Worm (Caenorhabditis elegans) whole organism, L4 larva: ENCODE data around the gene srw-115.

Experiments
- D1046.2 ChIP-seq: fragments of 200-800 bp; sonication (Bioruptor generic); IDR thresholded peaks from 2 replicates; pipeline ENCODE4 v1.3.6; 2022; ENCODE audit warnings: missing genetic modification characterization, missing compliant biosample characterization
- T20F7.1 ChIP-seq: fragments of 200-800 bp; sonication (Bioruptor generic); optimal IDR thresholded peaks from 2 replicates; lab custom pipeline; 2018; ENCODE audit warnings: mild to moderate bottlenecking, missing genetic modification characterization, missing compliant biosample characterization
- Y5F2A.4 ChIP-seq: fragments of 200-800 bp; sonication (Bioruptor generic); optimal IDR thresholded peaks from 2 replicates; lab custom pipeline; 2018; ENCODE audit warnings: mild to moderate bottlenecking, missing genetic modification characterization, missing compliant biosample characterization
- Y75B8A.6 ChIP-seq: fragments of 200-800 bp; sonication (Bioruptor generic); IDR thresholded peaks from 2 replicates; pipeline ENCODE4 v1.3.6; 2022; ENCODE audit warnings: missing genetic modification reagents, missing genetic modification characterization, missing compliant biosample characterization
- ZK546.5 ChIP-seq, 2 experiments: sonication (generic microtip); optimal IDR thresholded peaks; 2 replicates each; lab custom pipeline; 2017; ENCODE audit warnings: missing biosample characterization in 2 of 2, missing genetic modification characterization in 2 of 2
- aha-1 ChIP-seq: fragments of 150-350 bp; peaks from one replicate; lab custom pipeline; 2014; ENCODE audit warnings: missing biosample characterization, missing genetic modification characterization
- ama-1 ChIP-seq: fragments of 150-350 bp; optimal IDR thresholded peaks from 2 replicates; lab custom pipeline; 2014; ENCODE audit warnings: inconsistent platforms, mixed read lengths
- arid-1 ChIP-seq: fragments of 200-800 bp; sonication (Bioruptor generic); conservative IDR thresholded peaks from 2 replicates; pipeline ENCODE4 v1.3.6; 2022; ENCODE audit warnings: missing genetic modification reagents, missing genetic modification characterization, missing compliant biosample characterization
- ceh-32 ChIP-seq: sonication (generic microtip); optimal IDR thresholded peaks from 2 replicates; lab custom pipeline; 2016; ENCODE audit warnings: mild to moderate bottlenecking, missing genetic modification characterization, missing compliant biosample characterization; ENCODE audit not compliant: poor library complexity
- ceh-44 ChIP-seq: fragments of 200-800 bp; sonication (Bioruptor generic); IDR thresholded peaks from 2 replicates; pipeline ENCODE4 v1.3.6; 2022; ENCODE audit warnings: missing genetic modification reagents, missing genetic modification characterization, missing compliant biosample characterization
- ces-1 ChIP-seq: fragments of 150-350 bp; sonication (generic microtip); optimal IDR thresholded peaks from 4 replicates; lab custom pipeline; 2014; ENCODE audit warnings: missing biosample characterization, missing genetic modification reagents, missing genetic modification characterization
- ctbp-1 ChIP-seq: fragments of 200-800 bp; sonication (Bioruptor generic); IDR thresholded peaks from 2 replicates; pipeline ENCODE4 v1.3.6; 2022; ENCODE audit warnings: missing genetic modification reagents, missing genetic modification characterization, missing compliant biosample characterization
- daf-12 ChIP-seq: fragments of 150-350 bp; optimal IDR thresholded peaks from 2 replicates; lab custom pipeline; 2014; ENCODE audit warnings: missing biosample characterization, missing genetic modification reagents, missing genetic modification characterization
- dmd-6 ChIP-seq: fragments of 200-800 bp; sonication (Bioruptor generic); IDR thresholded peaks from 2 replicates; pipeline ENCODE4 v1.3.6; 2022; ENCODE audit warnings: missing genetic modification reagents, missing genetic modification characterization, missing compliant biosample characterization
- egl-27 ChIP-seq: sonication (generic microtip); optimal IDR thresholded peaks from 3 replicates; lab custom pipeline; 2017; ENCODE audit warnings: missing biosample characterization, missing genetic modification reagents, missing genetic modification characterization
- hlh-30 ChIP-seq: sonication (generic microtip); optimal IDR thresholded peaks from 2 replicates; lab custom pipeline; 2017; ENCODE audit warnings: antibody characterized with exemption, mild to moderate bottlenecking, missing genetic modification characterization, missing compliant biosample characterization; ENCODE audit not compliant: insufficient read depth
- jun-1 ChIP-seq: fragments of 150-350 bp; optimal IDR thresholded peaks from 2 replicates; lab custom pipeline; 2014; ENCODE audit warnings: missing biosample characterization, missing genetic modification reagents, missing genetic modification characterization
- lim-7 ChIP-seq: fragments of 200-800 bp; sonication (Bioruptor generic); IDR thresholded peaks from 2 replicates; pipeline ENCODE4 v1.3.6; 2022; ENCODE audit warnings: missing genetic modification characterization, missing compliant biosample characterization
- lin-1 ChIP-seq: fragments of 200-800 bp; sonication (Bioruptor generic); IDR thresholded peaks from 2 replicates; pipeline ENCODE4 v1.3.6; 2022; ENCODE audit warnings: missing genetic modification reagents, missing genetic modification characterization, missing compliant biosample characterization
- lin-13 ChIP-seq: fragments of 150-350 bp; optimal IDR thresholded peaks from 2 replicates; lab custom pipeline; 2014; ENCODE audit warnings: missing biosample characterization, missing genetic modification reagents, missing genetic modification characterization
- lin-29 ChIP-seq: fragments of 200-800 bp; sonication (Bioruptor generic); IDR thresholded peaks from 2 replicates; pipeline ENCODE4 v1.3.6; 2022; ENCODE audit warnings: missing genetic modification reagents, missing genetic modification characterization, missing compliant biosample characterization
- lir-3 ChIP-seq: sonication (generic microtip); optimal IDR thresholded peaks from 2 replicates; lab custom pipeline; 2016; ENCODE audit warnings: mild to moderate bottlenecking, missing genetic modification characterization, missing compliant biosample characterization
- mdt-29 ChIP-seq: fragments of 200-800 bp; sonication (Bioruptor generic); IDR thresholded peaks from 2 replicates; pipeline ENCODE4 v1.3.6; 2022; ENCODE audit warnings: missing genetic modification reagents, missing genetic modification characterization, missing compliant biosample characterization
- mep-1 ChIP-seq: fragments of 150-350 bp; sonication (generic microtip); optimal IDR thresholded peaks from 3 replicates; lab custom pipeline; 2014; ENCODE audit warnings: missing biosample characterization, missing genetic modification characterization
- mes-2 ChIP-seq: sonication (generic microtip); optimal IDR thresholded peaks from 2 replicates; lab custom pipeline; 2016; ENCODE audit warnings: missing genotype, mild to moderate bottlenecking, missing genetic modification characterization, missing compliant biosample characterization; ENCODE audit not compliant: poor library complexity, severe bottlenecking
- nhr-10 ChIP-seq: fragments of 150-350 bp; optimal IDR thresholded peaks from 2 replicates; lab custom pipeline; 2014; ENCODE audit warnings: missing biosample characterization, missing genetic modification characterization
- nhr-111 ChIP-seq: fragments of 200-800 bp; sonication (Bioruptor generic); optimal IDR thresholded peaks from 2 replicates; lab custom pipeline; 2018; ENCODE audit warnings: mild to moderate bottlenecking, missing genetic modification characterization, missing compliant biosample characterization
- nhr-42 ChIP-seq: fragments of 200-800 bp; sonication (Bioruptor generic); IDR thresholded peaks from 2 replicates; pipeline ENCODE4 v1.3.6; 2022; ENCODE audit warnings: missing genetic modification characterization, missing compliant biosample characterization
- nhr-76 ChIP-seq: fragments of 150-350 bp; optimal IDR thresholded peaks from 2 replicates; lab custom pipeline; 2014; ENCODE audit warnings: missing biosample characterization, missing genetic modification characterization
- pha-4 ChIP-seq, 2 experiments: fragments of 150-350 bp in 1 of 2; fragments of 200-800 bp in 1 of 2; sonication (Bioruptor generic) in 1 of 2; IDR thresholded peaks in 1 of 2; optimal IDR thresholded peaks in 1 of 2; 2 replicates each; pipeline versions ENCODE4 v1.3.6 to Lab custom; 2014 to 2022; ENCODE audit warnings: missing genetic modification characterization in 2 of 2, missing genetic modification reagents in 2 of 2, missing biosample characterization in 1 of 2, missing compliant biosample characterization in 1 of 2
- php-3 ChIP-seq: fragments of 200-800 bp; sonication (Bioruptor generic); IDR thresholded peaks from 2 replicates; pipeline ENCODE4 v1.3.6; 2022; ENCODE audit warnings: missing genetic modification reagents, missing genetic modification characterization, missing compliant biosample characterization
- saeg-2 ChIP-seq: fragments of 200-800 bp; sonication (Bioruptor generic); IDR thresholded peaks from 2 replicates; pipeline ENCODE4 v1.3.6; 2022; ENCODE audit warnings: missing genetic modification reagents, missing genetic modification characterization, missing compliant biosample characterization
- snpc-4 ChIP-seq: fragments of 150-350 bp; optimal IDR thresholded peaks from 2 replicates; lab custom pipeline; 2014; ENCODE audit warnings: missing biosample characterization, missing genetic modification characterization
- spr-3 ChIP-seq: fragments of 200-800 bp; sonication (Bioruptor generic); optimal IDR thresholded peaks from 2 replicates; lab custom pipeline; 2018; ENCODE audit warnings: mild to moderate bottlenecking, missing genetic modification characterization, missing compliant biosample characterization
- tra-1 ChIP-seq: fragments of 200-800 bp; sonication (Bioruptor generic); IDR thresholded peaks from 2 replicates; pipeline ENCODE4 v1.3.6; 2022; ENCODE audit warnings: missing genetic modification reagents, missing genetic modification characterization, missing compliant biosample characterization
- unc-62 ChIP-seq, 3 experiments: fragments of 150-350 bp in 1 of 3; sonication (generic microtip); optimal IDR thresholded peaks in 2 of 3; peaks in 1 of 3; 1 replicate in 1 of 3; 2 replicates in 2 of 3; lab custom pipeline; 2014 to 2017; ENCODE audit warnings: missing biosample characterization in 3 of 3, missing genetic modification characterization in 3 of 3, missing genetic modification reagents in 3 of 3, missing genotype in 1 of 3
- vab-7 ChIP-seq: fragments of 200-800 bp; sonication (Bioruptor generic); IDR thresholded peaks from 2 replicates; pipeline ENCODE4 v1.3.6; 2022; ENCODE audit warnings: missing genetic modification reagents, missing genetic modification characterization, missing compliant biosample characterization
- zfp-2 ChIP-seq: sonication (generic microtip); optimal IDR thresholded peaks from 2 replicates; lab custom pipeline; 2016; ENCODE audit warnings: mild to moderate bottlenecking, missing genetic modification characterization, missing compliant biosample characterization
- zip-11 ChIP-seq: fragments of 200-800 bp; sonication (Bioruptor generic); IDR thresholded peaks from 2 replicates; pipeline ENCODE4 v1.3.6; 2022; ENCODE audit warnings: missing genetic modification characterization, missing compliant biosample characterization

Gene srw-115

ce11 chrV:3010468-3010867, 16.8 kb upstream of the srw-115 start, which contains the start of gene srw-136:
Gene srw-136, minus strand, starts transcription at chrV:3010568.
- TF ChIP-seq vab-7 (GFP tag; lab: Robert Waterston, UW): no peak
- peak in 1 of 2 experiments; percentile 41 for TF ChIP-seq unc-62 (GFP tag; optimal IDR thresholded peaks at IDR 0.05 in 1 of 2; lab: Kevin White, UChicago)
- no peak for TF ChIP-seq unc-62 (tag; optimal IDR thresholded peaks at IDR 0.05; lab: Kevin White, UChicago)

ce11 chrV:3005964-3006363, 12.2 kb upstream of the srw-115 start, which contains the start of gene srw-112:
Gene srw-112, minus strand, starts transcription at chrV:3006064.
- TF ChIP-seq tra-1 (GFP tag; lab: Robert Waterston, UW) (no peak), aha-1 (tag; lab: Kevin White, UChicago) (peak; percentile 19)

ce11 chrV:2999736-3000135, 6.0 kb upstream of the srw-115 start, which contains the start of gene srw-119:
Gene srw-119, minus strand, starts transcription at chrV:2999836.
- TF ChIP-seq zfp-2: no peak
- no peak for TF ChIP-seq spr-3 (GFP tag; lab: Kevin White, UChicago)
- TF ChIP-seq php-3: no peak
- TF ChIP-seq nhr-42 (GFP tag; lab: Robert Waterston, UW): no peak
- no peak for TF ChIP-seq mes-2
- no peak for TF ChIP-seq Y75B8A.6 (GFP tag; lab: Robert Waterston, UW)
- no peak for TF ChIP-seq ceh-32 (tag; lab: Kevin White, UChicago)
- no peak for TF ChIP-seq dmd-6 (GFP tag; lab: Robert Waterston, UW)
- no peak for TF ChIP-seq lin-29 (GFP tag; lab: Robert Waterston, UW)
- no peak for TF ChIP-seq lim-7
- TF ChIP-seq ctbp-1 (GFP tag; lab: Robert Waterston, UW): no peak
- TF ChIP-seq lir-3 (tag; lab: Kevin White, UChicago): no peak
- no peak for TF ChIP-seq ceh-44
- TF ChIP-seq nhr-76 (tag; lab: Kevin White, UChicago): no peak

- TF ChIP-seq T20F7.1 (no peak), hlh-30 (tag; lab: Kevin White, UChicago) (no peak), snpc-4 (tag; lab: Kevin White, UChicago) (no peak), ama-1 (lab: Kevin White, UChicago) (no peak), jun-1 (tag; lab: Kevin White, UChicago) (no peak), saeg-2 (GFP tag; lab: Robert Waterston, UW) (no peak), zip-11 (GFP tag; lab: Robert Waterston, UW) (no peak), php-3 (no peak), D1046.2 (GFP tag; lab: Robert Waterston, UW) (no peak), unc-62 (GFP tag; optimal IDR thresholded peaks at IDR 0.05 in 1 of 2; lab: Kevin White, UChicago) (no peak), unc-62 (tag; optimal IDR thresholded peaks at IDR 0.05; lab: Kevin White, UChicago) (no peak), egl-27 (tag; lab: Kevin White, UChicago) (no peak), Y5F2A.4 (GFP tag; lab: Kevin White, UChicago) (no peak), ZK546.5 (tag; optimal IDR thresholded peaks at IDR 0.05; lab: Kevin White, UChicago) (no peak), pha-4 (GFP tag; IDR thresholded peaks at IDR 0.05; lab: Robert Waterston, UW) (no peak), pha-4 (tag; optimal IDR thresholded peaks at IDR 0.05; lab: Kevin White, UChicago) (no peak), lin-1 (GFP tag; lab: Robert Waterston, UW) (no peak), mep-1 (tag; lab: Kevin White, UChicago) (no peak)
Measured at ce11 chrV:2996105-2996504, 2.4 kb upstream of the srw-115 start, which contains the start of gene srw-120. Gene srw-120, minus strand, starts transcription at chrV:2996205.

ce11 chrV:2992060-2992459, 1.7 kb downstream of the srw-115 start:
- no peak for TF ChIP-seq lin-13 (GFP tag; lab: Kevin White, UChicago)
- TF ChIP-seq mdt-29 (GFP tag; lab: Robert Waterston, UW): no peak
- TF ChIP-seq arid-1 (GFP tag; lab: Robert Waterston, UW): no peak
- no peak for TF ChIP-seq ces-1 (GFP tag; lab: Kevin White, UChicago)
- peak in 1 of 2 experiments; percentile 97 for TF ChIP-seq unc-62 (GFP tag; optimal IDR thresholded peaks at IDR 0.05 in 1 of 2; lab: Kevin White, UChicago)
- no peak for TF ChIP-seq unc-62 (tag; optimal IDR thresholded peaks at IDR 0.05; lab: Kevin White, UChicago)
- TF ChIP-seq nhr-111 (GFP tag; lab: Kevin White, UChicago): no peak
- no peak for TF ChIP-seq spr-3 (GFP tag; lab: Kevin White, UChicago)
- no peak for TF ChIP-seq daf-12 (tag; lab: Kevin White, UChicago)
- no peak for TF ChIP-seq nhr-10 (tag; lab: Kevin White, UChicago)
- TF ChIP-seq, all 104 proteins: peak for 1
